Worm (Caenorhabditis elegans) whole organism, early embryonic: ENCODE results near the gene hot-6.

Experiments used
- B0310.2 ChIP-seq: sonication (generic microtip); optimal IDR thresholded peaks from 2 replicates; lab custom pipeline; 2016; ENCODE audit warnings: mild to moderate bottlenecking, missing genetic modification characterization, missing compliant biosample characterization
- aly-1 ChIP-seq: sonication (generic microtip); optimal IDR thresholded peaks from 2 replicates; lab custom pipeline; 2016; ENCODE audit warnings: missing genetic modification characterization, missing compliant biosample characterization
- ama-1 ChIP-seq: fragments of 150-350 bp; optimal IDR thresholded peaks from 2 replicates; lab custom pipeline; 2014
- ceh-13 ChIP-seq: fragments of 200-800 bp; sonication (Bioruptor generic); optimal IDR thresholded peaks from 2 replicates; lab custom pipeline; 2018; ENCODE audit warnings: mild to moderate bottlenecking, missing genetic modification characterization, missing compliant biosample characterization
- ceh-36 ChIP-seq: sonication (generic microtip); optimal IDR thresholded peaks from 2 replicates; lab custom pipeline; 2016; ENCODE audit warnings: missing genetic modification characterization, inconsistent platforms, missing compliant biosample characterization
- flt-1 ChIP-seq: fragments of 200-800 bp; sonication (Bioruptor generic); IDR thresholded peaks from 2 replicates; pipeline ENCODE4 v1.3.6; 2022; ENCODE audit warnings: missing genetic modification characterization, missing compliant biosample characterization
- hmg-4 ChIP-seq: fragments of 200-800 bp; sonication (Bioruptor generic); optimal IDR thresholded peaks from 2 replicates; lab custom pipeline; 2018; ENCODE audit warnings: mild to moderate bottlenecking, missing genetic modification characterization, missing compliant biosample characterization
- pes-1 ChIP-seq: fragments of 200-800 bp; sonication (Bioruptor generic); IDR thresholded peaks from 2 replicates; pipeline ENCODE4 v1.3.6; 2022; ENCODE audit warnings: missing genetic modification reagents, missing genetic modification characterization, missing compliant biosample characterization
- scrt-1 ChIP-seq: fragments of 200-800 bp; sonication (Bioruptor generic); IDR thresholded peaks from 2 replicates; pipeline ENCODE4 v1.3.6; 2022; ENCODE audit warnings: missing genetic modification characterization, missing compliant biosample characterization

DNA sequence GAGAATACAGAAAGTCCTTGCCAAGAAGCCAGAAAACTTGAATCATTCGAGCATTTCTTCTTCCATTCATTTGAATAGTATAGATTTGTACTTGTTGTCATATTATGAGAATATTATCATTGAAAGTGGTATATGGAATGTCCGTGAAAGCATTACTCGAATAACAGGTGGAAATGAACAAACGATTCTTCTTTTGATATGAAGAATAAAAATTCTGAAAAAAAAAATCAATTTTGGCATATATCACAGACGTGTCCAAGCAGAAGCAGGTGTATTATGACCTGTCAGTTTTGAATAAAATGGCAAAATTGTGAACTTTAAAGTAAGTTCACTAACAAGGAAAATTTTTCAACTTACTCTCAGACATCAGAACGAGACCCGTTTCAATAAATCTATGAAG is 34.3 kb upstream of the hot-6 start, which contains the start of gene srh-75:
- TF ChIP-seq ceh-36 (tag; lab: Kevin White, UChicago): no peak
- no peak for TF ChIP-seq flt-1 (GFP tag; lab: Robert Waterston, UW)
- no peak for TF ChIP-seq scrt-1
- no peak for TF ChIP-seq aly-1 (tag; lab: Kevin White, UChicago)
- TF ChIP-seq ceh-13 (GFP tag; lab: Kevin White, UChicago): no peak
- TF ChIP-seq ama-1 (lab: Kevin White, UChicago): no peak
- TF ChIP-seq B0310.2 (tag; lab: Kevin White, UChicago): no peak
- TF ChIP-seq pes-1: no peak
- no peak for TF ChIP-seq hmg-4 (GFP tag; lab: Kevin White, UChicago)
